Fruit fly (Drosophila melanogaster): ENCODE data around the gene salt.

The salt gene

dm6 chr3R:31709142-31709541 is 45.4 kb downstream of the salt start (continued):
- no peak for TF ChIP-seq unc-4 (GFP tag; IDR thresholded peaks at IDR 0.05; ENCODE audit: partially characterized antibody)
- TF ChIP-seq CG31365 (tag; optimal IDR thresholded peaks at IDR 0.05): no peak
- no peak for TF ChIP-seq slou (GFP tag; optimal IDR thresholded peaks at IDR 0.05)
- peak; percentile 39 for TF ChIP-seq gem (tag; optimal IDR thresholded peaks at IDR 0.05)
- TF ChIP-seq CG17912 (GFP tag; optimal IDR thresholded peaks at IDR 0.05): no peak
- TF ChIP-seq CG8478 (optimal IDR thresholded peaks at IDR 0.05): no peak
- TF ChIP-seq kah (GFP tag; optimal IDR thresholded peaks at IDR 0.05): no peak
- no peak for TF ChIP-seq CG11695 (GFP tag; IDR thresholded peaks at IDR 0.05)
- TF ChIP-seq CG30403 (GFP tag; optimal IDR thresholded peaks at IDR 0.05): no peak
- TF ChIP-seq fd3F (GFP tag; optimal IDR thresholded peaks at IDR 0.05): no peak
- TF ChIP-seq cato (GFP tag; optimal IDR thresholded peaks at IDR 0.05; ENCODE audit: borderline replicate concordance): no peak
- no peak for TF ChIP-seq CG8944 (GFP tag; optimal IDR thresholded peaks at IDR 0.05)
- TF ChIP-seq CG6689 (GFP tag; IDR thresholded peaks at IDR 0.05): peak; percentile 38
- no peak for TF ChIP-seq CG12236 (GFP tag; optimal IDR thresholded peaks at IDR 0.05)
- no peak for TF ChIP-seq CG32767 (GFP tag; IDR thresholded peaks at IDR 0.05)
- TF ChIP-seq zf30C (GFP tag; optimal IDR thresholded peaks at IDR 0.05): no peak
- 0 out of 2 replicates have a peak, but pooled peaks have one; percentile 29 for TF ChIP-seq Taf1 (GFP tag; IDR thresholded peaks at IDR 0.05)
- TF ChIP-seq CrebB (tag; optimal IDR thresholded peaks at IDR 0.05): no peak
- TF ChIP-seq CG12391 (tag; optimal IDR thresholded peaks at IDR 0.05): no peak
- no peak for TF ChIP-seq disco-r (GFP tag; optimal IDR thresholded peaks at IDR 0.05)
- no peak for TF ChIP-seq aop (GFP tag; IDR thresholded peaks at IDR 0.05)
- no peak for TF ChIP-seq CG12769 (tag; optimal IDR thresholded peaks at IDR 0.05)
- no peak for TF ChIP-seq CG9437 (GFP tag; optimal IDR thresholded peaks at IDR 0.05)
- peak; percentile 54 for TF ChIP-seq CG10366 (GFP tag; IDR thresholded peaks at IDR 0.05)
- no peak for TF ChIP-seq CG6854 (GFP tag; optimal IDR thresholded peaks at IDR 0.05)
- TF ChIP-seq hb (GFP tag; IDR thresholded peaks at IDR 0.05; ENCODE audit: partially characterized antibody): no peak
- no peak for TF ChIP-seq ap (GFP tag; IDR thresholded peaks at IDR 0.05)
- no peak for TF ChIP-seq CG5245 (GFP tag; optimal IDR thresholded peaks at IDR 0.05)
- no peak for TF ChIP-seq tna (GFP tag; IDR thresholded peaks at IDR 0.05; ENCODE audit: partially characterized antibody)
- TF ChIP-seq CG7786 (GFP tag; optimal IDR thresholded peaks at IDR 0.05): no peak
- no peak for TF ChIP-seq CG9797 (GFP tag; optimal IDR thresholded peaks at IDR 0.05)
- no peak for TF ChIP-seq sim (GFP tag; IDR thresholded peaks at IDR 0.05)
- TF ChIP-seq ci (GFP tag; IDR thresholded peaks at IDR 0.05): peak; percentile 65; the same call in 1 of the 3 replicates
- 0 out of 2 replicates have a peak, but pooled peaks have one; percentile 3 for TF ChIP-seq Rx (GFP tag; IDR thresholded peaks at IDR 0.05)
- TF ChIP-seq Kr (GFP tag; optimal IDR thresholded peaks at IDR 0.05): no peak
- TF ChIP-seq wdn (GFP tag; IDR thresholded peaks at IDR 0.05): no peak
- TF ChIP-seq CG9876 (GFP tag; optimal IDR thresholded peaks at IDR 0.05): no peak
- TF ChIP-seq maf-S (GFP tag; optimal IDR thresholded peaks at IDR 0.05): no peak
- TF ChIP-seq knrl (GFP tag; IDR thresholded peaks at IDR 0.05; ENCODE audit: partially characterized antibody): no peak
- 0 out of 4 replicates have a peak, but pooled peaks have one; percentile 4 for TF ChIP-seq Gug (GFP tag; IDR thresholded peaks at IDR 0.05)
- no peak for TF ChIP-seq p53 (GFP tag; optimal IDR thresholded peaks at IDR 0.05)
- TF ChIP-seq sr (GFP tag; IDR thresholded peaks at IDR 0.05): peak; percentile 69; the same call in 2 of the 3 replicates
- no peak for TF ChIP-seq Deaf1 (tag; optimal IDR thresholded peaks at IDR 0.05)
- TF ChIP-seq klu (GFP tag; IDR thresholded peaks at IDR 0.05): no peak
- no peak for TF ChIP-seq CG10274 (GFP tag; optimal IDR thresholded peaks at IDR 0.05)
- peak; percentile 36 for TF ChIP-seq HHEX (GFP tag; optimal IDR thresholded peaks at IDR 0.05)
- no peak for TF ChIP-seq CG15479 (GFP tag; optimal IDR thresholded peaks at IDR 0.05)
- TF ChIP-seq Sin3A (optimal IDR thresholded peaks at IDR 0.05): no peak
- TF ChIP-seq Drgx (GFP tag; IDR thresholded peaks at IDR 0.05): peak; percentile 90
- TF ChIP-seq dati (GFP tag; IDR thresholded peaks at IDR 0.05): no peak
- TF ChIP-seq CG10959 (GFP tag; IDR thresholded peaks at IDR 0.05): no peak
- TF ChIP-seq ATbp (GFP tag; optimal IDR thresholded peaks at IDR 0.05): peak; percentile 1
- TF ChIP-seq zfh2 (GFP tag; optimal IDR thresholded peaks at IDR 0.05): no peak

Data from whole organism, embryonic.